Fruit fly (Drosophila melanogaster) whole organism, embryonic: Measurements from ENCODE around the gene CG9919.

Experiments
- Abd-B ChIP-seq: fragments of 200-800 bp; sonication (Bioruptor generic); optimal IDR thresholded peaks from 2 replicates; lab custom pipeline; 2018; ENCODE audit warnings: missing biosample characterization, mild to moderate bottlenecking, missing genetic modification characterization, moderate library complexity
- CG10979 ChIP-seq: fragments of 200-800 bp; sonication (Bioruptor generic); optimal IDR thresholded peaks from 2 replicates; lab custom pipeline; 2018; ENCODE audit warnings: missing biosample characterization, mild to moderate bottlenecking, missing genetic modification characterization, moderate library complexity
- CG12391 ChIP-seq: fragments of 200-800 bp; sonication (Bioruptor generic); optimal IDR thresholded peaks from 3 replicates; lab custom pipeline; 2018; ENCODE audit warnings: missing biosample characterization, mild to moderate bottlenecking, missing genetic modification characterization, moderate library complexity
- CG13775 ChIP-seq: fragments of 200-800 bp; sonication (Bioruptor generic); optimal IDR thresholded peaks from 3 replicates; lab custom pipeline; 2017; ENCODE audit warnings: missing biosample characterization, mild to moderate bottlenecking, missing genetic modification characterization
- CG14441 ChIP-seq: fragments of 200-800 bp; sonication (Bioruptor generic); IDR thresholded peaks from 2 replicates; pipeline ENCODE4 v1.3.6; 2022; ENCODE audit warnings: missing biosample characterization, missing genetic modification characterization
- CG18262 ChIP-seq: fragments of 200-800 bp; optimal IDR thresholded peaks from 3 replicates; lab custom pipeline; 2019; ENCODE audit warnings: missing biosample characterization, mild to moderate bottlenecking, missing genetic modification characterization, moderate library complexity
- CG18476 ChIP-seq: fragments of 200-800 bp; sonication (Bioruptor generic); optimal IDR thresholded peaks from 2 replicates; lab custom pipeline; 2016; ENCODE audit warnings: missing biosample characterization, mild to moderate bottlenecking, missing genetic modification characterization
- CG2129 ChIP-seq: fragments of 200-800 bp; sonication (Bioruptor generic); IDR thresholded peaks from 2 replicates; pipeline ENCODE4 v1.3.6; 2022; ENCODE audit warnings: missing biosample characterization, missing genetic modification characterization; ENCODE audit not compliant: partially characterized antibody
- CG31365 ChIP-seq: fragments of 200-800 bp; sonication (Bioruptor generic); optimal IDR thresholded peaks from 2 replicates; lab custom pipeline; 2018; ENCODE audit warnings: missing biosample characterization, mild to moderate bottlenecking, missing genetic modification characterization
- CG32532 ChIP-seq: fragments of 200-800 bp; sonication (Bioruptor generic); IDR thresholded peaks from 2 replicates; pipeline ENCODE4 v1.3.6; 2022; ENCODE audit warnings: missing biosample characterization, missing genetic modification characterization
- CG32767 ChIP-seq: fragments of 200-800 bp; sonication (Bioruptor generic); IDR thresholded peaks from 2 replicates; pipeline ENCODE4 v1.3.6; 2022; ENCODE audit warnings: missing biosample characterization, missing genetic modification characterization
- CG34422 ChIP-seq: fragments of 200-800 bp; sonication (Bioruptor generic); IDR thresholded peaks from 3 replicates; pipeline ENCODE4 v1.3.6; 2022; ENCODE audit warnings: missing biosample characterization, missing genetic modification characterization
- CG4617 ChIP-seq: fragments of 200-800 bp; sonication (Bioruptor generic); optimal IDR thresholded peaks from 3 replicates; lab custom pipeline; 2016; ENCODE audit warnings: missing biosample characterization, missing genetic modification characterization, borderline replicate concordance
- CG6683 ChIP-seq: fragments of 200-800 bp; sonication (Bioruptor generic); optimal IDR thresholded peaks from 2 replicates; lab custom pipeline; 2017; ENCODE audit warnings: missing biosample characterization, mild to moderate bottlenecking, missing genetic modification characterization, missing genetic modification reagents
- CG8924 ChIP-seq: fragments of 200-800 bp; optimal IDR thresholded peaks from 3 replicates; lab custom pipeline; 2019; ENCODE audit warnings: missing biosample characterization, mild to moderate bottlenecking, missing genetic modification characterization, moderate library complexity
- CTCF ChIP-seq: fragments of 200-800 bp; sonication (Bioruptor generic); optimal IDR thresholded peaks from 2 replicates; lab custom pipeline; 2017; ENCODE audit warnings: missing biosample characterization, mild to moderate bottlenecking, missing genetic modification characterization, moderate library complexity
- D19B ChIP-seq: fragments of 200-800 bp; sonication (Bioruptor generic); optimal IDR thresholded peaks from 2 replicates; lab custom pipeline; 2017; ENCODE audit warnings: missing biosample characterization, mild to moderate bottlenecking, missing genetic modification characterization
- E2f1 ChIP-seq: fragments of 200-800 bp; sonication (Bioruptor generic); IDR thresholded peaks from 2 replicates; pipeline ENCODE4 v1.3.6; 2022; ENCODE audit warnings: missing biosample characterization, missing genetic modification characterization
- Fer1 ChIP-seq: fragments of 200-800 bp; sonication (Bioruptor generic); optimal IDR thresholded peaks from 2 replicates; lab custom pipeline; 2017; ENCODE audit warnings: missing biosample characterization, mild to moderate bottlenecking, missing genetic modification characterization
- HHEX ChIP-seq: fragments of 200-800 bp; sonication (Bioruptor generic); optimal IDR thresholded peaks from 3 replicates; lab custom pipeline; 2017; ENCODE audit warnings: missing biosample characterization, mild to moderate bottlenecking, missing genetic modification characterization, missing genetic modification reagents
- Hr39 ChIP-seq: fragments of >200 bp; optimal IDR thresholded peaks from 2 replicates; lab custom pipeline; 2017
- Hr51 ChIP-seq, 2 experiments: fragments of 200-800 bp; sonication (Bioruptor generic); optimal IDR thresholded peaks; 2 replicates in 1 of 2; 3 replicates in 1 of 2; lab custom pipeline; 2016 to 2018; ENCODE audit warnings: missing biosample characterization in 2 of 2, missing genetic modification characterization in 2 of 2, mild to moderate bottlenecking in 1 of 2, moderate library complexity in 1 of 2
- Hsf ChIP-seq: fragments of 200-800 bp; sonication (Bioruptor generic); optimal IDR thresholded peaks from 3 replicates; lab custom pipeline; 2016; ENCODE audit warnings: missing biosample characterization, missing genetic modification characterization
- Lpt ChIP-seq: fragments of >200 bp; optimal IDR thresholded peaks from 2 replicates; lab custom pipeline; 2018; ENCODE audit warnings: missing biosample characterization, missing genetic modification characterization
- Med ChIP-seq: fragments of 200-800 bp; sonication (Bioruptor generic); peaks from one replicate; lab custom pipeline; 2016; ENCODE audit warnings: missing biosample characterization, missing genetic modification characterization, mild to moderate bottlenecking, inconsistent platforms, moderate library complexity
- NC2α ChIP-seq: fragments of 200-800 bp; sonication (Bioruptor generic); optimal IDR thresholded peaks from 2 replicates; lab custom pipeline; 2016; ENCODE audit warnings: missing biosample characterization, missing genetic modification characterization
- Ravus ChIP-seq: fragments of 200-800 bp; sonication (Bioruptor generic); IDR thresholded peaks from 2 replicates; pipeline ENCODE4 v1.3.6; 2022; ENCODE audit warnings: missing biosample characterization, missing genetic modification characterization
- Rx ChIP-seq: fragments of 200-800 bp; sonication (Bioruptor generic); IDR thresholded peaks from 2 replicates; pipeline ENCODE4 v1.3.6; 2022; ENCODE audit warnings: missing biosample characterization, missing genetic modification characterization
- Sry-β ChIP-seq: fragments of 200-800 bp; sonication (Bioruptor generic); optimal IDR thresholded peaks from 2 replicates; lab custom pipeline; 2018; ENCODE audit warnings: missing biosample characterization, mild to moderate bottlenecking, missing genetic modification characterization, moderate library complexity
- Sry-δ ChIP-seq: fragments of 200-800 bp; sonication (Bioruptor generic); optimal IDR thresholded peaks from 2 replicates; lab custom pipeline; 2016; ENCODE audit warnings: missing biosample characterization, missing genetic modification characterization
- aop ChIP-seq: fragments of 200-800 bp; sonication (Bioruptor generic); IDR thresholded peaks from 2 replicates; pipeline ENCODE4 v1.3.6; 2022; ENCODE audit warnings: missing biosample characterization, missing genetic modification characterization
- ap ChIP-seq: fragments of 200-800 bp; sonication (Bioruptor generic); IDR thresholded peaks from 2 replicates; pipeline ENCODE4 v1.3.6; 2022; ENCODE audit warnings: missing biosample characterization, missing genetic modification characterization
- bsh ChIP-seq, 2 experiments: fragments of 200-800 bp; sonication (Bioruptor generic); optimal IDR thresholded peaks; 2 replicates each; lab custom pipeline; 2017 to 2018; ENCODE audit warnings: mild to moderate bottlenecking in 2 of 2, missing biosample characterization in 2 of 2, missing genetic modification characterization in 2 of 2, moderate library complexity in 1 of 2
- btn ChIP-seq: fragments of 200-800 bp; sonication (Bioruptor generic); optimal IDR thresholded peaks from 2 replicates; lab custom pipeline; 2016; ENCODE audit warnings: missing biosample characterization, missing genetic modification characterization
- chif ChIP-seq, 2 experiments: fragments of 200-800 bp; sonication (Bioruptor generic); optimal IDR thresholded peaks; 3 replicates each; lab custom pipeline; 2016; ENCODE audit warnings: missing biosample characterization in 2 of 2, missing genetic modification characterization in 2 of 2
- chinmo ChIP-seq: fragments of 200-800 bp; sonication (Bioruptor generic); IDR thresholded peaks from 4 replicates; pipeline ENCODE4 v1.3.6; 2022; ENCODE audit warnings: missing biosample characterization, missing genetic modification characterization; ENCODE audit not compliant: partially characterized antibody
- dmrt99B ChIP-seq: fragments of 200-800 bp; sonication (Bioruptor generic); optimal IDR thresholded peaks from 2 replicates; lab custom pipeline; 2018; ENCODE audit warnings: missing biosample characterization, mild to moderate bottlenecking, missing genetic modification characterization, moderate library complexity
- fu2 ChIP-seq: fragments of 200-800 bp; sonication (Bioruptor generic); optimal IDR thresholded peaks from 2 replicates; lab custom pipeline; 2016; ENCODE audit warnings: missing biosample characterization, missing genetic modification characterization
- insv ChIP-seq, 2 experiments: fragments of 200-800 bp; sonication (Bioruptor generic); optimal IDR thresholded peaks; 3 replicates each; lab custom pipeline; 2016 to 2018; ENCODE audit warnings: missing biosample characterization in 2 of 2, missing genetic modification characterization in 2 of 2
- knrl ChIP-seq: fragments of 200-800 bp; sonication (Bioruptor generic); IDR thresholded peaks from 3 replicates; pipeline ENCODE4 v1.3.6; 2022; ENCODE audit warnings: missing biosample characterization, missing genetic modification characterization; ENCODE audit not compliant: partially characterized antibody
- lilli ChIP-seq: fragments of 200-800 bp; sonication (Bioruptor generic); optimal IDR thresholded peaks from 3 replicates; lab custom pipeline; 2016; ENCODE audit warnings: missing biosample characterization, missing genetic modification characterization
- lola ChIP-seq, 3 experiments: fragments of >200 bp in 2 of 3; fragments of 200-800 bp in 1 of 3; sonication (Bioruptor generic) in 1 of 3; optimal IDR thresholded peaks; 2 replicates each; lab custom pipeline; 2017 to 2019; ENCODE audit warnings: missing biosample characterization in 3 of 3, missing genetic modification characterization in 3 of 3, mild to moderate bottlenecking in 1 of 3, moderate library complexity in 1 of 3
- nom ChIP-seq: fragments of 200-800 bp; sonication (Bioruptor generic); optimal IDR thresholded peaks from 2 replicates; lab custom pipeline; 2017; ENCODE audit warnings: missing biosample characterization, missing genetic modification characterization, mild to moderate bottlenecking, moderate library complexity, missing genetic modification reagents
- odd ChIP-seq: fragments of 200-800 bp; sonication (Bioruptor generic); optimal IDR thresholded peaks from 2 replicates; lab custom pipeline; 2017; ENCODE audit warnings: missing biosample characterization, mild to moderate bottlenecking, missing genetic modification characterization
- scrt ChIP-seq: fragments of 200-800 bp; sonication (Bioruptor generic); optimal IDR thresholded peaks from 2 replicates; lab custom pipeline; 2018; ENCODE audit warnings: missing biosample characterization, mild to moderate bottlenecking, missing genetic modification characterization, moderate library complexity
- sens ChIP-seq: fragments of 200-800 bp; sonication (Bioruptor generic); peaks from one replicate; lab custom pipeline; 2016; ENCODE audit warnings: missing biosample characterization, missing genetic modification characterization
- ssp ChIP-seq: fragments of 200-800 bp; sonication (Bioruptor generic); IDR thresholded peaks from 2 replicates; pipeline ENCODE4 v1.3.6; 2022; ENCODE audit warnings: missing biosample characterization, missing genetic modification characterization
- tio ChIP-seq: fragments of 200-800 bp; sonication (Bioruptor generic); optimal IDR thresholded peaks from 2 replicates; lab custom pipeline; 2017; ENCODE audit warnings: missing biosample characterization, missing genetic modification characterization, inconsistent platforms
- tna ChIP-seq: fragments of 200-800 bp; sonication (Bioruptor generic); IDR thresholded peaks from 2 replicates; pipeline ENCODE4 v1.3.6; 2022; ENCODE audit warnings: missing biosample characterization, missing genetic modification characterization; ENCODE audit not compliant: partially characterized antibody
- vfl ChIP-seq: fragments of 200-800 bp; sonication (Bioruptor generic); optimal IDR thresholded peaks from 2 replicates; lab custom pipeline; 2016; ENCODE audit warnings: missing biosample characterization, missing genetic modification characterization

CG9919 gene

DNA sequence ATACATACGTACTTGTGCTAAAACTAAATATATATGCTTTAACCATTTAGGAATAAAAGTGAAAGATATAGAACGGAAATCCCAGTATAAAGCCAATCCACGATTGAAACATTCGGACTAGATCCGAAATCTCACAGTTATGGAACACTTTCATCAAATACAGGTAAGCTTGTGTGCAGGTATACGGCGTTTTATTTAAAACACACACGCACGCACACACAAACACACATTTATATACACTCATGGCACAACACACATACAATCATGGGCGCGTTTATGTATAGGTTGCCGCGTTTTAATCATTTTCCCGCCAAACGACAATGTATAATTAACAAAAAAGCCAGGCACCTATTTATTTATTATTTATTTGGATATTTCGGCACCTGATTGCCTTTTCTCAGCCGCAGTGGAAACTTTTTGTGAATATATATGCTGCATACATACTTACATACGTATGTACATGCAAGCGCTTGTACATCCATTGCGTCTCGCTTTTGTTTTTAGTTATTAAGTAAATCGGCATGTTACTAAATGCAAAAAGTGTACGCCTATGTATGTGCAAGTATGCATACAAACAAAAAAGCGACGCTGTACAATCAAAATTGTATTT, 3.8 kb upstream of the CG9919 start (continued):
- TF ChIP-seq Hr39, result no peak
- no peak for TF ChIP-seq CG12391 (tag; lab: Kevin White, UChicago)
- no peak for TF ChIP-seq chif (GFP tag; optimal IDR thresholded peaks at IDR 0.05; lab: Kevin White, UChicago)
- peak; percentile 63 for TF ChIP-seq Med
- TF ChIP-seq NC2α (GFP tag; lab: Kevin White, UChicago), result no peak
- no peak for TF ChIP-seq CG2129 (GFP tag; lab: Robert Waterston, UW)
- no peak for TF ChIP-seq odd
- TF ChIP-seq Fer1, result no peak
- no peak for TF ChIP-seq CG18262 (tag; lab: Kevin White, UChicago)
- no peak for TF ChIP-seq nom (GFP tag; lab: Kevin White, UChicago)
- TF ChIP-seq Abd-B, result no peak
- no peak for TF ChIP-seq lilli (GFP tag; lab: Kevin White, UChicago)
- TF ChIP-seq CG18476, result no peak
- no peak for TF ChIP-seq CG10979 (tag; lab: Kevin White, UChicago)
- TF ChIP-seq bsh (GFP tag; optimal IDR thresholded peaks at IDR 0.05; lab: Kevin White, UChicago), result no peak
- TF ChIP-seq Rx (GFP tag; lab: Robert Waterston, UW), result no peak
- no peak for TF ChIP-seq aop (GFP tag; lab: Robert Waterston, UW)
- TF ChIP-seq lola (GFP tag; optimal IDR thresholded peaks at IDR 0.05; lab: Kevin White, UChicago), result peak in 1 of 3 experiments; percentile 43
- TF ChIP-seq ssp (GFP tag; lab: Robert Waterston, UW), result no peak
- no peak for TF ChIP-seq dmrt99B (tag; lab: Kevin White, UChicago)
- no peak for TF ChIP-seq fu2
- TF ChIP-seq vfl (GFP tag; lab: Kevin White, UChicago), result no peak
- TF ChIP-seq Lpt (GFP tag; lab: Kevin White, UChicago), result no peak
- no peak for TF ChIP-seq CG13775 (GFP tag; lab: Kevin White, UChicago)
- TF ChIP-seq Sry-δ (GFP tag; lab: Kevin White, UChicago), result no peak
- no peak for TF ChIP-seq Hsf (GFP tag; lab: Kevin White, UChicago)
- no peak for TF ChIP-seq Ravus (GFP tag; lab: Robert Waterston, UW)
- no peak for TF ChIP-seq CG4617 (GFP tag; lab: Kevin White, UChicago)
- no peak for TF ChIP-seq CG14441 (GFP tag; lab: Robert Waterston, UW)
- no peak for TF ChIP-seq CG6683
- TF ChIP-seq tio (GFP tag; lab: Kevin White, UChicago), result no peak
- TF ChIP-seq CG32767 (GFP tag; lab: Robert Waterston, UW), result no peak
- TF ChIP-seq insv (GFP tag; optimal IDR thresholded peaks at IDR 0.05; lab: Kevin White, UChicago), result no peak
- no peak for TF ChIP-seq Sry-β (GFP tag; lab: Kevin White, UChicago)
- peak; percentile 4 for TF ChIP-seq sens (GFP tag; lab: Kevin White, UChicago)
- TF ChIP-seq CG8924 (tag; lab: Kevin White, UChicago), result peak; percentile 50
- no peak for TF ChIP-seq CG32532
- TF ChIP-seq D19B, result no peak
- TF ChIP-seq Hr51 (GFP tag; optimal IDR thresholded peaks at IDR 0.05; lab: Kevin White, UChicago), result no peak
- TF ChIP-seq CTCF, result no peak
- no peak for TF ChIP-seq ap
- TF ChIP-seq E2f1 (GFP tag; lab: Robert Waterston, UW), result peak; percentile 41; the same call in 1 of the 2 replicates
- TF ChIP-seq CG34422 (GFP tag; lab: Robert Waterston, UW), result peak; percentile 32; the same call in 1 of the 3 replicates
- no peak for TF ChIP-seq scrt
- TF ChIP-seq HHEX (GFP tag; lab: Kevin White, UChicago), result no peak
- no peak for TF ChIP-seq CG31365 (tag; lab: Kevin White, UChicago)
- 0 out of 4 replicates have a peak, but pooled peaks have one; percentile 6 for TF ChIP-seq chinmo (GFP tag; lab: Robert Waterston, UW)
- no peak for TF ChIP-seq btn (GFP tag; lab: Kevin White, UChicago)
- TF ChIP-seq tna (GFP tag; lab: Robert Waterston, UW), result no peak
- no peak for TF ChIP-seq knrl (GFP tag; lab: Robert Waterston, UW)
